Fruit fly (Drosophila melanogaster): ENCODE results near the gene mRpS6.

Gene mRpS6

DNA sequence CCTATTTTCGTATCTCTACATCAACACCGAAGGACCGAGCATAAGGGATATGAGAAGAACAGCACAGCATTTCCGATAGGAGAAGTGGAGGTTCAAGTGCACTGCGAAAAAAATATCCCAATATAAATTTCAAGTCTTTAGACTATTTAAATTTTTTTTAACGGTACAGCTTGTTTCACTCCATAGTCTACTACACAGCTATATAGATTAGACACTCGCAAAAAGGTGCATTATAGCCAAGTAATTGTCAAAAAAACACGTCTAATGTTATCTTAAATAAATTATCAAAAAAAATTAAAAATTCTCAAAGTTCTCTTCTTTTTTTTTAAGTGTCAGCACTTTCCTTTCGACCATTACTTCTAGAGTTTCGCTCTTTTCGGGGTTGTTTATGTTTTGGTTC lies 14.5 kb downstream of the mRpS6 start (continued):
- TF ChIP-seq nau (GFP tag; optimal IDR thresholded peaks at IDR 0.05) = peak; percentile 12
- no peak for TF ChIP-seq ken (GFP tag; IDR thresholded peaks at IDR 0.05)
- no peak for TF ChIP-seq kay (GFP tag; optimal IDR thresholded peaks at IDR 0.05)
- TF ChIP-seq CG1233 (GFP tag; optimal IDR thresholded peaks at IDR 0.05) = no peak
- no peak for TF ChIP-seq CG6791 (GFP tag; IDR thresholded peaks at IDR 0.05; ENCODE audit: partially characterized antibody)
- TF ChIP-seq gfzf (GFP tag; optimal IDR thresholded peaks at IDR 0.05) = no peak
- no peak for TF ChIP-seq CG4360 (GFP tag; IDR thresholded peaks at IDR 0.05)
- TF ChIP-seq Bdp1 (GFP tag; optimal IDR thresholded peaks at IDR 0.05) = no peak
- no peak for TF ChIP-seq CG42726 (GFP tag; IDR thresholded peaks at IDR 0.05; ENCODE audit: partially characterized antibody)
- TF ChIP-seq CG4820 (GFP tag; optimal IDR thresholded peaks at IDR 0.05) = peak; percentile 19
- TF ChIP-seq CG8290 (GFP tag; optimal IDR thresholded peaks at IDR 0.05) = no peak
- TF ChIP-seq CG8290 (tag; optimal IDR thresholded peaks at IDR 0.05) = no peak
- no peak for TF ChIP-seq CG2875 (GFP tag; optimal IDR thresholded peaks at IDR 0.05)
- TF ChIP-seq CG1529 (GFP tag; optimal IDR thresholded peaks at IDR 0.05) = no peak
- TF ChIP-seq CG3407 (GFP tag; optimal IDR thresholded peaks at IDR 0.05) = no peak
- 0 out of 2 replicates have a peak, but pooled peaks have one; percentile 27 for TF ChIP-seq sens-2 (GFP tag; IDR thresholded peaks at IDR 0.05)
- TF ChIP-seq gem (tag; optimal IDR thresholded peaks at IDR 0.05) = peak; percentile 65
- TF ChIP-seq Elba2 (GFP tag; optimal IDR thresholded peaks at IDR 0.05) = no peak
- no peak for TF ChIP-seq GATAe (GFP tag; conservative IDR thresholded peaks at IDR 0.05)
- no peak for TF ChIP-seq CG11723 (GFP tag; optimal IDR thresholded peaks at IDR 0.05)
- peak; percentile 57; the same call in 2 of the 3 replicates for TF ChIP-seq CG34422 (GFP tag; IDR thresholded peaks at IDR 0.05)
- no peak for TF ChIP-seq ash1 (GFP tag; optimal IDR thresholded peaks at IDR 0.05)
- no peak for TF ChIP-seq nom (GFP tag; optimal IDR thresholded peaks at IDR 0.05)
- peak; percentile 44; the same call in 1 of the 2 replicates for TF ChIP-seq ranshi (GFP tag; IDR thresholded peaks at IDR 0.05)
- TF ChIP-seq btn (GFP tag; optimal IDR thresholded peaks at IDR 0.05) = no peak
- no peak for TF ChIP-seq Spps (tag; optimal IDR thresholded peaks at IDR 0.05)
- TF ChIP-seq Dip2 (GFP tag; IDR thresholded peaks at IDR 0.05) = no peak
- TF ChIP-seq yki (optimal IDR thresholded peaks at IDR 0.05) = no peak
- peak; percentile 65 for TF ChIP-seq CG3281 (GFP tag; optimal IDR thresholded peaks at IDR 0.05)
- TF ChIP-seq Sin3A (optimal IDR thresholded peaks at IDR 0.05) = no peak
- no peak for TF ChIP-seq tup (GFP tag; optimal IDR thresholded peaks at IDR 0.05)
- peak; percentile 43 for TF ChIP-seq Blimp-1 (GFP tag; optimal IDR thresholded peaks at IDR 0.05)
- TF ChIP-seq CG17385 (GFP tag; optimal IDR thresholded peaks at IDR 0.05) = peak; percentile 62
- no peak for TF ChIP-seq CG2889 (GFP tag; IDR thresholded peaks at IDR 0.05)
- TF ChIP-seq Hand (GFP tag; optimal IDR thresholded peaks at IDR 0.05) = peak; percentile 82
- TF ChIP-seq CG7786 (GFP tag; optimal IDR thresholded peaks at IDR 0.05) = peak; percentile 16
- TF ChIP-seq Atf-2 (GFP tag; optimal IDR thresholded peaks at IDR 0.05) = no peak
- TF ChIP-seq CG2199 (GFP tag; IDR thresholded peaks at IDR 0.05) = no peak
- no peak for TF ChIP-seq crp (GFP tag; optimal IDR thresholded peaks at IDR 0.05)
- TF ChIP-seq knrl (GFP tag; IDR thresholded peaks at IDR 0.05; ENCODE audit: partially characterized antibody) = no peak
- no peak for TF ChIP-seq CG12299 (tag; optimal IDR thresholded peaks at IDR 0.05)
- TF ChIP-seq HLH3B (GFP tag; IDR thresholded peaks at IDR 0.05) = peak; percentile 45; the same call in 1 of the 2 replicates
- TF ChIP-seq BtbVII (GFP tag; optimal IDR thresholded peaks at IDR 0.05) = no peak
- TF ChIP-seq tin (GFP tag; optimal IDR thresholded peaks at IDR 0.05) = peak; percentile 35
- no peak for TF ChIP-seq CG3163 (GFP tag; optimal IDR thresholded peaks at IDR 0.05)
- no peak for TF ChIP-seq gt (GFP tag; IDR thresholded peaks at IDR 0.05)
- peak; percentile 52; the same call in 1 of the 2 replicates for TF ChIP-seq ttk (GFP tag; IDR thresholded peaks at IDR 0.05)
- no peak for TF ChIP-seq br (optimal IDR thresholded peaks at IDR 0.05)
- TF ChIP-seq Nf-YC (tag; optimal IDR thresholded peaks at IDR 0.05) = peak; percentile 32
- peak; percentile 30; the same call in 1 of the 4 replicates for TF ChIP-seq Gug (GFP tag; IDR thresholded peaks at IDR 0.05)
- peak; percentile 65 for TF ChIP-seq Rfx (GFP tag; IDR thresholded peaks at IDR 0.05)
- no peak for TF ChIP-seq Lhr (GFP tag; optimal IDR thresholded peaks at IDR 0.05)
- no peak for TF ChIP-seq CG4707 (GFP tag; optimal IDR thresholded peaks at IDR 0.05)
